Fruit fly (Drosophila melanogaster): ENCODE results near the gene RasGAP1.

RasGAP1 gene

dm6 chr3L:9838534-9838933, 16.6 kb downstream of the RasGAP1 start, which contains the start of gene Cdk8 (continued):
- TF ChIP-seq wdn (GFP tag; IDR thresholded peaks at IDR 0.05) (0 out of 2 replicates have a peak, but pooled peaks have one; percentile 19), Atf6 (GFP tag; IDR thresholded peaks at IDR 0.05) (peak; percentile 40; the same call in 1 of the 2 replicates), Dll (GFP tag; IDR thresholded peaks at IDR 0.05; ENCODE audit: partially characterized antibody) (peak; percentile 43; the same call in 1 of the 4 replicates), Spps (tag; optimal IDR thresholded peaks at IDR 0.05) (no peak), HmgZ (tag; optimal IDR thresholded peaks at IDR 0.05) (peak; percentile 45), jing (GFP tag; optimal IDR thresholded peaks at IDR 0.05) (no peak), Atf-2 (GFP tag; optimal IDR thresholded peaks at IDR 0.05) (no peak), tin (GFP tag; optimal IDR thresholded peaks at IDR 0.05) (peak; percentile 21), mam (GFP tag; optimal IDR thresholded peaks at IDR 0.05) (peak; percentile 31), CG14710 (tag; optimal IDR thresholded peaks at IDR 0.05) (peak; percentile 56), twi (tag; optimal IDR thresholded peaks at IDR 0.05) (no peak), CG10654 (GFP tag; optimal IDR thresholded peaks at IDR 0.05) (no peak), Abd-B (GFP tag; optimal IDR thresholded peaks at IDR 0.05) (no peak), CG34376 (GFP tag; optimal IDR thresholded peaks at IDR 0.05) (no peak), B-H2 (GFP tag; optimal IDR thresholded peaks at IDR 0.05) (peak; percentile 35), ems (GFP tag; optimal IDR thresholded peaks at IDR 0.05) (peak; percentile 3), CG17802 (tag; optimal IDR thresholded peaks at IDR 0.05) (no peak), Elba2 (GFP tag; optimal IDR thresholded peaks at IDR 0.05) (no peak), CG14965 (GFP tag; optimal IDR thresholded peaks at IDR 0.05; ENCODE audit: borderline replicate concordance) (no peak), CG12299 (tag; optimal IDR thresholded peaks at IDR 0.05) (no peak), Rfx (GFP tag; IDR thresholded peaks at IDR 0.05) (peak; percentile 53), z (GFP tag; IDR thresholded peaks at IDR 0.05) (no peak), sd (tag; optimal IDR thresholded peaks at IDR 0.05) (peak; percentile 87), CG17359 (tag; optimal IDR thresholded peaks at IDR 0.05) (no peak), CG13296 (GFP tag; optimal IDR thresholded peaks at IDR 0.05) (peak; percentile 40), CG12155 (GFP tag; optimal IDR thresholded peaks at IDR 0.05) (peak; percentile 15), bsh (GFP tag; optimal IDR thresholded peaks at IDR 0.05) (peak in 1 of 2 experiments; percentile 47), Chrac-16 (GFP tag; optimal IDR thresholded peaks at IDR 0.05) (peak; percentile 13), CG6654 (GFP tag; optimal IDR thresholded peaks at IDR 0.05) (no peak), Pdp1 (GFP tag; optimal IDR thresholded peaks at IDR 0.05) (peak; percentile 1 to 23), chn (GFP tag; optimal IDR thresholded peaks at IDR 0.05) (peak; percentile 9), CG13624 (GFP tag; optimal IDR thresholded peaks at IDR 0.05) (peak; percentile 29), CG15601 (tag; optimal IDR thresholded peaks at IDR 0.05) (peak; percentile 17), row (GFP tag; IDR thresholded peaks at IDR 0.05) (peak; percentile 81), CG18262 (tag; optimal IDR thresholded peaks at IDR 0.05) (peak; percentile 39), yki (optimal IDR thresholded peaks at IDR 0.05) (no peak), CG12104 (GFP tag; optimal IDR thresholded peaks at IDR 0.05) (no peak), CG13287 (GFP tag; IDR thresholded peaks at IDR 0.05; ENCODE audit: partially characterized antibody) (peak; percentile 10; the same call in 1 of the 2 replicates), fu2 (GFP tag; optimal IDR thresholded peaks at IDR 0.05) (peak; percentile 3), CG2712 (tag; optimal IDR thresholded peaks at IDR 0.05) (peak; percentile 69), Max (GFP tag; optimal IDR thresholded peaks at IDR 0.05) (no peak), Med (GFP tag) (peak; percentile 86), CoRest (tag; optimal IDR thresholded peaks at IDR 0.05) (peak; percentile 40), pho (GFP tag; optimal IDR thresholded peaks at IDR 0.05) (peak; percentile 41), YL-1 (GFP tag; optimal IDR thresholded peaks at IDR 0.05) (no peak), Hr3 (GFP tag; optimal IDR thresholded peaks at IDR 0.05) (peak; percentile 30), CG12942 (GFP tag; optimal IDR thresholded peaks at IDR 0.05) (peak; percentile 25), sug (tag; optimal IDR thresholded peaks at IDR 0.05) (peak; percentile 33), kni (GFP tag; optimal IDR thresholded peaks at IDR 0.05) (peak; percentile 42), tgo (GFP tag; IDR thresholded peaks at IDR 0.05) (peak; percentile 22; the same call in 1 of the 3 replicates), Xbp1 (GFP tag; optimal IDR thresholded peaks at IDR 0.05) (peak; percentile 41)

All from whole organism, embryonic.